Worm (Caenorhabditis elegans): ENCODE results near the gene F14F9.3.

F14F9.3 gene

ce11 chrV:5131380-5131779 lies 6.6 kb upstream of the F14F9.3 start (continued):
- no peak for TF ChIP-seq lin-14 (GFP tag; optimal IDR thresholded peaks at IDR 0.05)
- no peak for TF ChIP-seq ztf-4 (tag; optimal IDR thresholded peaks at IDR 0.05)
- TF ChIP-seq nhr-84 (tag; optimal IDR thresholded peaks at IDR 0.05), result no peak
- TF ChIP-seq mdl-1 (tag; optimal IDR thresholded peaks at IDR 0.05), result no peak
- TF ChIP-seq unc-62 (GFP tag; optimal IDR thresholded peaks at IDR 0.05), result no peak
- TF ChIP-seq nhr-237 (tag; optimal IDR thresholded peaks at IDR 0.05), result peak; percentile 22
- TF ChIP-seq pag-3 (tag; optimal IDR thresholded peaks at IDR 0.05; ENCODE audit: borderline replicate concordance, insufficient read depth), result no peak
- TF ChIP-seq fos-1 (tag; optimal IDR thresholded peaks at IDR 0.05), result no peak
- peak; percentile 23 for TF ChIP-seq nhr-47 (tag; optimal IDR thresholded peaks at IDR 0.05)
- no peak for TF ChIP-seq sup-37 (GFP tag; optimal IDR thresholded peaks at IDR 0.05)
- TF ChIP-seq ceh-63 (GFP tag; optimal IDR thresholded peaks at IDR 0.05), result no peak
- TF ChIP-seq dpl-1 (GFP tag; optimal IDR thresholded peaks at IDR 0.05), result peak in 1 of 3 experiments; percentile 36
- peak; percentile 51 for TF ChIP-seq rnt-1 (tag; optimal IDR thresholded peaks at IDR 0.05)
- no peak for TF ChIP-seq lin-39 (tag; optimal IDR thresholded peaks at IDR 0.05)
- no peak for TF ChIP-seq nhr-19 (GFP tag; conservative IDR thresholded peaks at IDR 0.05)
- TF ChIP-seq ceh-88 (GFP tag; IDR thresholded peaks at IDR 0.05), result no peak
- TF ChIP-seq unc-130 (tag; optimal IDR thresholded peaks at IDR 0.05), result no peak
- no peak for TF ChIP-seq efl-3 (GFP tag; optimal IDR thresholded peaks at IDR 0.05)
- TF ChIP-seq lin-15B (tag; optimal IDR thresholded peaks at IDR 0.05), result no peak
- TF ChIP-seq ceh-8 (GFP tag; optimal IDR thresholded peaks at IDR 0.05), result no peak
- no peak; the same call in 1 of the 2 replicates for TF ChIP-seq isw-1 (GFP tag; IDR thresholded peaks at IDR 0.05)
- peak; percentile 21 to 42 for TF ChIP-seq lin-35 (GFP tag; optimal IDR thresholded peaks at IDR 0.05)
- TF ChIP-seq C34B4.2 (tag; optimal IDR thresholded peaks at IDR 0.05), result no peak
- TF ChIP-seq egl-13 (tag; optimal IDR thresholded peaks at IDR 0.05), result no peak
- peak; percentile 38 to 65 for TF ChIP-seq efl-1 (optimal IDR thresholded peaks at IDR 0.05)
- TF ChIP-seq efl-1 (GFP tag; optimal IDR thresholded peaks at IDR 0.05 in 1 of 2), result peak; percentile 45 to 48
- peak; percentile 22 for TF ChIP-seq jun-1 (tag; optimal IDR thresholded peaks at IDR 0.05)
- no peak for TF ChIP-seq aha-1 (tag; optimal IDR thresholded peaks at IDR 0.05)
- TF ChIP-seq ceh-82 (tag; optimal IDR thresholded peaks at IDR 0.05), result peak; percentile 51 to 77 (median 55)
- TF ChIP-seq snu-23 (GFP tag; optimal IDR thresholded peaks at IDR 0.05), result no peak
- peak; percentile 63 for TF ChIP-seq nhr-85 (tag)
- no peak for TF ChIP-seq lin-13 (GFP tag; optimal IDR thresholded peaks at IDR 0.05)
- no peak for TF ChIP-seq zag-1 (tag; optimal IDR thresholded peaks at IDR 0.05)
- no peak for TF ChIP-seq fkh-4 (tag; optimal IDR thresholded peaks at IDR 0.05; ENCODE audit: borderline replicate concordance)
- peak; percentile 51 for TF ChIP-seq mep-1 (tag; optimal IDR thresholded peaks at IDR 0.05)
- TF ChIP-seq ztf-11 (tag; optimal IDR thresholded peaks at IDR 0.05), result no peak
- TF ChIP-seq ets-5 (GFP tag; IDR thresholded peaks at IDR 0.05), result no peak
- peak; percentile 32 for TF ChIP-seq nhr-20 (tag; optimal IDR thresholded peaks at IDR 0.05)
- peak; percentile 96 for TF ChIP-seq skn-1 (tag; optimal IDR thresholded peaks at IDR 0.05)
- no peak for TF ChIP-seq ceh-90 (tag; optimal IDR thresholded peaks at IDR 0.05)
- TF ChIP-seq elt-2 (tag; optimal IDR thresholded peaks at IDR 0.05), result no peak
- TF ChIP-seq Y116A8C.19 (tag; optimal IDR thresholded peaks at IDR 0.05; ENCODE audit: borderline replicate concordance), result no peak
- TF ChIP-seq unc-86 (tag; optimal IDR thresholded peaks at IDR 0.05), result no peak
- TF ChIP-seq mab-9 (GFP tag; IDR thresholded peaks at IDR 0.05), result no peak
- no peak for TF ChIP-seq dsc-1 (tag; optimal IDR thresholded peaks at IDR 0.05)
- TF ChIP-seq xbp-1 (tag; optimal IDR thresholded peaks at IDR 0.05), result peak; percentile 17
- TF ChIP-seq sox-4 (tag; optimal IDR thresholded peaks at IDR 0.05), result no peak
- no peak for TF ChIP-seq elt-3 (tag; optimal IDR thresholded peaks at IDR 0.05)
- TF ChIP-seq grh-1 (GFP tag; IDR thresholded peaks at IDR 0.05), result no peak
- TF ChIP-seq fkh-10 (GFP tag; optimal IDR thresholded peaks at IDR 0.05), result no peak
- no peak for TF ChIP-seq unc-98 (GFP tag; IDR thresholded peaks at IDR 0.05)
- TF ChIP-seq tlp-1 (tag; optimal IDR thresholded peaks at IDR 0.05), result no peak
- no peak for TF ChIP-seq vab-15 (tag; optimal IDR thresholded peaks at IDR 0.05)
- no peak for TF ChIP-seq snpc-4 (tag; optimal IDR thresholded peaks at IDR 0.05)
